In the genomic region with DNA sequence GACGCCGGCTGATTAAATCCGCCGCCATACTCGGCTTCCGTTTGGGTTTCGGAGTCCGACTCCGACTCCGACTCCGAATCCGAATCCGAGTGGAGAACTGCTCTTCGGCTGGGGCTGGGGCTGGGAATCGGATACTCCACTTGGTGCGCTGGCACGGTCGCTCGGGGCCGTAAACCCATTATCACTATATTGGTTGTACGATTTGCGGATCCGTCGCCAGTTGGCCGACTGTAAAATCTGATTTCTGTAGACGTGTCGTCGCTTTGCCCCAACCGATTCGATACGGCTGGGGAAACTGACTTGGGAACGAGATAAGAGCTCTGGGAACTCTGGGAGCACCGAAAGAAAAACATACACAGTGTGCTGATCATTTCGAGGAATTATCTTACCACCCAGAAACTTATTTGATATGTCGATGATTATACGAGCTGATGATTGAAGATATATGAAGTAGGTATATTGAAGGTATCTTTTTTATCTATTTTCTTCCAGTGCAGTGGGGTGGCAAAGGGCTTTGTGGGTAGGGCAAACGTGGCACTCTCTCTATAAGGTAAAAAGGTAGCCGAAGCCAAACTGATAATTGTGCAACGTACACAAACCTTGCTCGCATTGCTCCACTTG, we compare ENCODE assay signal across 1 fruit fly cellular context.
A peak's percentile ranks its signal among the peaks of the same experiment; 100 is the strongest.
TF ChIP-seq lines count a peak whose summit lies in the region.

No protein-coding gene starts in this region.

TF ChIP-seq in whole organism, embryonic, 481 proteins besides CTCF, POLR2A, EP300 and RAD21 (continued from another document and continues in another):
- no peak for TF ChIP-seq Fer2 (tag; optimal IDR thresholded peaks at IDR 0.05; lab: Kevin White, UChicago)
- TF ChIP-seq CG11504 (tag; optimal IDR thresholded peaks at IDR 0.05; lab: Kevin White, UChicago) = peak; percentile 68
- no peak for TF ChIP-seq kah (GFP tag; optimal IDR thresholded peaks at IDR 0.05; lab: Kevin White, UChicago)
- TF ChIP-seq CG15073 (GFP tag; optimal IDR thresholded peaks at IDR 0.05; lab: Kevin White, UChicago) = no peak
- TF ChIP-seq ham (GFP tag; IDR thresholded peaks at IDR 0.05; lab: Robert Waterston, UW) = no peak
- peak; percentile 20 for TF ChIP-seq eyg (GFP tag; optimal IDR thresholded peaks at IDR 0.05; lab: Kevin White, UChicago)
- TF ChIP-seq MTF-1 (GFP tag; optimal IDR thresholded peaks at IDR 0.05; lab: Kevin White, UChicago; ENCODE audit: borderline replicate concordance) = no peak
- TF ChIP-seq Blimp-1 (GFP tag; optimal IDR thresholded peaks at IDR 0.05; lab: Kevin White, UChicago) = peak; percentile 55
- no peak for TF ChIP-seq CG11560 (tag; IDR thresholded peaks at IDR 0.05; lab: Robert Waterston, UW)
- no peak for TF ChIP-seq pan (optimal IDR thresholded peaks at IDR 0.05; lab: Kevin White, UChicago)
- TF ChIP-seq pan (GFP tag; optimal IDR thresholded peaks at IDR 0.05 in 1 of 2, IDR thresholded peaks at IDR 0.05 in 1 of 2) = peak in 1 of 2 experiments; percentile 56
- TF ChIP-seq tin (GFP tag; optimal IDR thresholded peaks at IDR 0.05; lab: Kevin White, UChicago) = peak; percentile 23
- peak; percentile 16 for TF ChIP-seq Fer1 (GFP tag; optimal IDR thresholded peaks at IDR 0.05; lab: Kevin White, UChicago)
- peak; percentile 41 for TF ChIP-seq CG10267 (tag; optimal IDR thresholded peaks at IDR 0.05; lab: Kevin White, UChicago)
- no peak for TF ChIP-seq CG14965 (GFP tag; optimal IDR thresholded peaks at IDR 0.05; lab: Kevin White, UChicago; ENCODE audit: borderline replicate concordance)
- no peak for TF ChIP-seq p53 (GFP tag; optimal IDR thresholded peaks at IDR 0.05; lab: Kevin White, UChicago)
- TF ChIP-seq Awh (GFP tag; IDR thresholded peaks at IDR 0.05; lab: Robert Waterston, UW) = 0 out of 2 replicates have a peak, but pooled peaks have one; percentile 32
- no peak for TF ChIP-seq gsb (GFP tag; IDR thresholded peaks at IDR 0.05; lab: Robert Waterston, UW)
- TF ChIP-seq Hand (GFP tag; optimal IDR thresholded peaks at IDR 0.05; lab: Kevin White, UChicago) = no peak
- no peak for TF ChIP-seq crp (GFP tag; optimal IDR thresholded peaks at IDR 0.05; lab: Kevin White, UChicago)
- TF ChIP-seq CG8944 (GFP tag; optimal IDR thresholded peaks at IDR 0.05; lab: Kevin White, UChicago) = peak; percentile 37
- TF ChIP-seq CG13894 (tag; optimal IDR thresholded peaks at IDR 0.05; lab: Kevin White, UChicago) = no peak
- TF ChIP-seq ato (GFP tag; IDR thresholded peaks at IDR 0.05; lab: Robert Waterston, UW; ENCODE audit: partially characterized antibody) = no peak
- no peak for TF ChIP-seq CG31388 (GFP tag; optimal IDR thresholded peaks at IDR 0.05; lab: Kevin White, UChicago)
- no peak for TF ChIP-seq CG17612 (GFP tag; IDR thresholded peaks at IDR 0.05; lab: Robert Waterston, UW)
- peak; percentile 46 for TF ChIP-seq CG18262 (tag; optimal IDR thresholded peaks at IDR 0.05; lab: Kevin White, UChicago)
- no peak for TF ChIP-seq inv (GFP tag; IDR thresholded peaks at IDR 0.05; lab: Robert Waterston, UW; ENCODE audit: partially characterized antibody)
- TF ChIP-seq CG15479 (GFP tag; optimal IDR thresholded peaks at IDR 0.05; lab: Kevin White, UChicago) = no peak
- TF ChIP-seq tap (tag; optimal IDR thresholded peaks at IDR 0.05; lab: Kevin White, UChicago) = peak; percentile 48
- TF ChIP-seq Dek (tag; optimal IDR thresholded peaks at IDR 0.05; lab: Kevin White, UChicago) = peak; percentile 33
- TF ChIP-seq esg (GFP tag; conservative IDR thresholded peaks at IDR 0.05; lab: Robert Waterston, UW) = peak; percentile 61
- TF ChIP-seq CG6854 (GFP tag; optimal IDR thresholded peaks at IDR 0.05; lab: Kevin White, UChicago) = peak; percentile 16
- peak; percentile 56 for TF ChIP-seq Hmr (GFP tag; optimal IDR thresholded peaks at IDR 0.05; lab: Kevin White, UChicago)
- TF ChIP-seq sim (GFP tag; IDR thresholded peaks at IDR 0.05; lab: Robert Waterston, UW) = no peak
- no peak for TF ChIP-seq Dp (GFP tag; optimal IDR thresholded peaks at IDR 0.05; lab: Kevin White, UChicago)
- peak; percentile 50; the same call in 2 of the 3 replicates for TF ChIP-seq CG11093 (GFP tag; IDR thresholded peaks at IDR 0.05; lab: Robert Waterston, UW)
- TF ChIP-seq CG13775 (GFP tag; optimal IDR thresholded peaks at IDR 0.05; lab: Kevin White, UChicago) = no peak
- TF ChIP-seq CG31365 (tag; optimal IDR thresholded peaks at IDR 0.05; lab: Kevin White, UChicago) = no peak
- TF ChIP-seq CG10366 (GFP tag; IDR thresholded peaks at IDR 0.05; lab: Robert Waterston, UW) = peak; percentile 64
- TF ChIP-seq CG13624 (GFP tag; optimal IDR thresholded peaks at IDR 0.05; lab: Kevin White, UChicago) = peak; percentile 20
- no peak for TF ChIP-seq CG11085 (GFP tag; IDR thresholded peaks at IDR 0.05; lab: Robert Waterston, UW)
- TF ChIP-seq ken (GFP tag; IDR thresholded peaks at IDR 0.05; lab: Robert Waterston, UW) = peak; percentile 53; the same call in 1 of the 3 replicates
- no peak for TF ChIP-seq Sry-δ (GFP tag; optimal IDR thresholded peaks at IDR 0.05; lab: Kevin White, UChicago)
- no peak for TF ChIP-seq hth (optimal IDR thresholded peaks at IDR 0.05; lab: Kevin White, UChicago)
- no peak for TF ChIP-seq CG7963 (GFP tag; IDR thresholded peaks at IDR 0.05; lab: Robert Waterston, UW; ENCODE audit: partially characterized antibody)
- TF ChIP-seq maf-S (GFP tag; optimal IDR thresholded peaks at IDR 0.05; lab: Kevin White, UChicago) = peak; percentile 8
- TF ChIP-seq aop (GFP tag; IDR thresholded peaks at IDR 0.05; lab: Robert Waterston, UW) = no peak
- no peak for TF ChIP-seq mld (GFP tag; IDR thresholded peaks at IDR 0.05; lab: Robert Waterston, UW; ENCODE audit: partially characterized antibody)
- TF ChIP-seq pros (GFP tag; optimal IDR thresholded peaks at IDR 0.05; lab: Kevin White, UChicago) = no peak
- TF ChIP-seq CG3995 (GFP tag; optimal IDR thresholded peaks at IDR 0.05; lab: Kevin White, UChicago) = no peak
- TF ChIP-seq Oaz (GFP tag; IDR thresholded peaks at IDR 0.05; lab: Robert Waterston, UW) = peak; percentile 42; the same call in 1 of the 2 replicates
- peak; percentile 38 for TF ChIP-seq CG12104 (GFP tag; optimal IDR thresholded peaks at IDR 0.05; lab: Kevin White, UChicago)
- no peak for TF ChIP-seq pb (GFP tag; optimal IDR thresholded peaks at IDR 0.05; lab: Kevin White, UChicago)
- TF ChIP-seq CG6689 (GFP tag; IDR thresholded peaks at IDR 0.05; lab: Robert Waterston, UW) = peak; percentile 45; the same call in 1 of the 2 replicates
- TF ChIP-seq CG12769 (tag; optimal IDR thresholded peaks at IDR 0.05; lab: Kevin White, UChicago) = peak; percentile 85
- TF ChIP-seq CG14860 (GFP tag; IDR thresholded peaks at IDR 0.05; lab: Robert Waterston, UW; ENCODE audit: partially characterized antibody) = no peak
- no peak for TF ChIP-seq Max (GFP tag; optimal IDR thresholded peaks at IDR 0.05; lab: Kevin White, UChicago)
- TF ChIP-seq CG16863 (GFP tag; optimal IDR thresholded peaks at IDR 0.05; lab: Kevin White, UChicago) = peak; percentile 43
- no peak for TF ChIP-seq luna (GFP tag; optimal IDR thresholded peaks at IDR 0.05; lab: Kevin White, UChicago)
- peak; percentile 33 for TF ChIP-seq her (GFP tag; optimal IDR thresholded peaks at IDR 0.05; lab: Kevin White, UChicago)
- peak; percentile 13; the same call in 1 of the 2 replicates for TF ChIP-seq CG32532 (GFP tag; IDR thresholded peaks at IDR 0.05; lab: Robert Waterston, UW)
- TF ChIP-seq Dref (GFP tag; IDR thresholded peaks at IDR 0.05; lab: Robert Waterston, UW) = no peak
- no peak for TF ChIP-seq hb (GFP tag; IDR thresholded peaks at IDR 0.05; lab: Robert Waterston, UW; ENCODE audit: partially characterized antibody)
- TF ChIP-seq caup (GFP tag; optimal IDR thresholded peaks at IDR 0.05; lab: Kevin White, UChicago; ENCODE audit: severe bottlenecking) = peak; percentile 37
- no peak for TF ChIP-seq Jarid2 (GFP tag; optimal IDR thresholded peaks at IDR 0.05; lab: Kevin White, UChicago)
- no peak for TF ChIP-seq mirr (GFP tag; optimal IDR thresholded peaks at IDR 0.05; lab: Kevin White, UChicago)
- TF ChIP-seq CG1024 (GFP tag; IDR thresholded peaks at IDR 0.05; lab: Robert Waterston, UW) = 0 out of 2 replicates have a peak, but pooled peaks have one; percentile 23
- TF ChIP-seq D19B (GFP tag; optimal IDR thresholded peaks at IDR 0.05; lab: Kevin White, UChicago) = no peak
- TF ChIP-seq BtbVII (GFP tag; optimal IDR thresholded peaks at IDR 0.05; lab: Kevin White, UChicago) = no peak
- no peak for TF ChIP-seq CG30431 (GFP tag; optimal IDR thresholded peaks at IDR 0.05; lab: Kevin White, UChicago)
- TF ChIP-seq gfzf (GFP tag; optimal IDR thresholded peaks at IDR 0.05; lab: Kevin White, UChicago) = no peak
- TF ChIP-seq CG1792 (GFP tag; optimal IDR thresholded peaks at IDR 0.05; lab: Kevin White, UChicago) = no peak
- TF ChIP-seq zfh1 (GFP tag; IDR thresholded peaks at IDR 0.05; lab: Robert Waterston, UW) = peak; percentile 56; the same call in 1 of the 3 replicates
- TF ChIP-seq CG6272 (GFP tag; IDR thresholded peaks at IDR 0.05; lab: Robert Waterston, UW) = 0 out of 2 replicates have a peak, but pooled peaks have one; percentile 23
- TF ChIP-seq pum (GFP tag; optimal IDR thresholded peaks at IDR 0.05; lab: Kevin White, UChicago) = no peak
- no peak for TF ChIP-seq vnd (GFP tag; IDR thresholded peaks at IDR 0.05; lab: Robert Waterston, UW; ENCODE audit: partially characterized antibody)
- TF ChIP-seq dm (GFP tag; optimal IDR thresholded peaks at IDR 0.05; lab: Kevin White, UChicago) = no peak
- TF ChIP-seq ara (GFP tag; IDR thresholded peaks at IDR 0.05; lab: Robert Waterston, UW) = peak; percentile 49; the same call in 1 of the 2 replicates
- peak; percentile 29 for TF ChIP-seq gcm (GFP tag; optimal IDR thresholded peaks at IDR 0.05; lab: Kevin White, UChicago)
- TF ChIP-seq CG2199 (GFP tag; IDR thresholded peaks at IDR 0.05; lab: Robert Waterston, UW) = no peak
- no peak for TF ChIP-seq CG42726 (GFP tag; IDR thresholded peaks at IDR 0.05; lab: Robert Waterston, UW; ENCODE audit: partially characterized antibody)
- no peak for TF ChIP-seq CG18764 (GFP tag; optimal IDR thresholded peaks at IDR 0.05; lab: Kevin White, UChicago)
- TF ChIP-seq CG12659 (GFP tag; optimal IDR thresholded peaks at IDR 0.05; lab: Kevin White, UChicago) = peak; percentile 62
- TF ChIP-seq psq (GFP tag; optimal IDR thresholded peaks at IDR 0.05; lab: Kevin White, UChicago) = no peak
- no peak for TF ChIP-seq Hmx (GFP tag; optimal IDR thresholded peaks at IDR 0.05; lab: Kevin White, UChicago)
- no peak for TF ChIP-seq Taf1 (GFP tag; IDR thresholded peaks at IDR 0.05; lab: Robert Waterston, UW)
- peak; percentile 18 for TF ChIP-seq CG18011 (GFP tag; optimal IDR thresholded peaks at IDR 0.05; lab: Kevin White, UChicago)
- no peak for TF ChIP-seq fd102C (GFP tag; optimal IDR thresholded peaks at IDR 0.05; lab: Kevin White, UChicago)
- TF ChIP-seq Lpt (GFP tag; optimal IDR thresholded peaks at IDR 0.05; lab: Kevin White, UChicago) = no peak
- TF ChIP-seq Ravus (GFP tag; IDR thresholded peaks at IDR 0.05; lab: Robert Waterston, UW) = no peak
- TF ChIP-seq cad (GFP tag; optimal IDR thresholded peaks at IDR 0.05; lab: Kevin White, UChicago) = no peak
- peak; percentile 29 for TF ChIP-seq Meics (GFP tag; optimal IDR thresholded peaks at IDR 0.05; lab: Kevin White, UChicago)
- peak; percentile 30 to 39 for TF ChIP-seq dpn (GFP tag; optimal IDR thresholded peaks at IDR 0.05; lab: Kevin White, UChicago)
- no peak for TF ChIP-seq wor (GFP tag; IDR thresholded peaks at IDR 0.05; lab: Robert Waterston, UW)
- peak; percentile 48 for TF ChIP-seq Atf3 (GFP tag; optimal IDR thresholded peaks at IDR 0.05; lab: Kevin White, UChicago)
- TF ChIP-seq ewg (GFP tag; optimal IDR thresholded peaks at IDR 0.05; lab: Kevin White, UChicago) = peak; percentile 51
- TF ChIP-seq tio (GFP tag; optimal IDR thresholded peaks at IDR 0.05; lab: Kevin White, UChicago) = no peak
- peak; percentile 64; the same call in 2 of the 3 replicates for TF ChIP-seq H15 (GFP tag; IDR thresholded peaks at IDR 0.05; lab: Robert Waterston, UW)
- TF ChIP-seq ac (GFP tag; optimal IDR thresholded peaks at IDR 0.05; lab: Kevin White, UChicago) = no peak
- TF ChIP-seq CG2712 (tag; optimal IDR thresholded peaks at IDR 0.05; lab: Kevin White, UChicago) = peak; percentile 62
- TF ChIP-seq CG4424 (GFP tag; optimal IDR thresholded peaks at IDR 0.05; lab: Kevin White, UChicago) = peak; percentile 32
- TF ChIP-seq Opbp (GFP tag; IDR thresholded peaks at IDR 0.05; lab: Robert Waterston, UW; ENCODE audit: partially characterized antibody) = no peak
- no peak for TF ChIP-seq CG43689 (GFP tag; IDR thresholded peaks at IDR 0.05; lab: Robert Waterston, UW)
- no peak for TF ChIP-seq CG30020 (tag; optimal IDR thresholded peaks at IDR 0.05; lab: Kevin White, UChicago)
- no peak for TF ChIP-seq CG10959 (GFP tag; IDR thresholded peaks at IDR 0.05; lab: Robert Waterston, UW)
- TF ChIP-seq Lim3 (GFP tag; IDR thresholded peaks at IDR 0.05; lab: Robert Waterston, UW) = no peak; the same call in 1 of the 2 replicates
- TF ChIP-seq Doc3 (GFP tag; IDR thresholded peaks at IDR 0.05; lab: Robert Waterston, UW; ENCODE audit: partially characterized antibody) = no peak
- TF ChIP-seq CG4820 (GFP tag; optimal IDR thresholded peaks at IDR 0.05; lab: Kevin White, UChicago) = no peak
- peak; percentile 7 for TF ChIP-seq sqz (GFP tag; optimal IDR thresholded peaks at IDR 0.05; lab: Kevin White, UChicago)
- no peak for TF ChIP-seq ftz-f1 (GFP tag; optimal IDR thresholded peaks at IDR 0.05; lab: Kevin White, UChicago)
- TF ChIP-seq Gug (GFP tag; IDR thresholded peaks at IDR 0.05; lab: Robert Waterston, UW) = peak; percentile 28; the same call in 2 of the 4 replicates
- no peak for TF ChIP-seq D (optimal IDR thresholded peaks at IDR 0.05; lab: Kevin White, UChicago)
- TF ChIP-seq D (GFP tag; optimal IDR thresholded peaks at IDR 0.05; lab: Kevin White, UChicago) = peak; percentile 41
- TF ChIP-seq shn (GFP tag; optimal IDR thresholded peaks at IDR 0.05; lab: Kevin White, UChicago) = peak; percentile 46
- TF ChIP-seq sima (GFP tag; optimal IDR thresholded peaks at IDR 0.05; lab: Kevin White, UChicago) = no peak
- peak; percentile 42 for TF ChIP-seq oc (tag; optimal IDR thresholded peaks at IDR 0.05; lab: Kevin White, UChicago)
- TF ChIP-seq Ptx1 (GFP tag; IDR thresholded peaks at IDR 0.05; lab: Robert Waterston, UW) = peak; percentile 54
- peak; percentile 53; the same call in 2 of the 3 replicates for TF ChIP-seq Optix (GFP tag; IDR thresholded peaks at IDR 0.05; lab: Robert Waterston, UW)
- no peak for TF ChIP-seq unc-4 (GFP tag; IDR thresholded peaks at IDR 0.05; lab: Robert Waterston, UW; ENCODE audit: partially characterized antibody)
- peak; percentile 9 for TF ChIP-seq CG11398 (GFP tag; optimal IDR thresholded peaks at IDR 0.05; lab: Kevin White, UChicago)
- TF ChIP-seq CG12219 (GFP tag; optimal IDR thresholded peaks at IDR 0.05; lab: Kevin White, UChicago) = peak; percentile 43
- 0 out of 2 replicates have a peak, but pooled peaks have one; percentile 13 for TF ChIP-seq onecut (GFP tag; IDR thresholded peaks at IDR 0.05; lab: Robert Waterston, UW)
